Worm (Caenorhabditis elegans) whole organism, young adult: ENCODE results near the gene vps-26.

Experiments used
- F49E8.2 ChIP-seq: sonication (generic microtip); optimal IDR thresholded peaks from 3 replicates; lab custom pipeline; 2017; ENCODE audit warnings: missing genetic modification characterization, mild to moderate bottlenecking, missing compliant biosample characterization, antibody characterized with exemption, moderate library complexity; ENCODE audit not compliant: insufficient read depth
- athp-1 ChIP-seq: sonication (generic microtip); optimal IDR thresholded peaks from 2 replicates; lab custom pipeline; 2017; ENCODE audit warnings: mild to moderate bottlenecking, missing genetic modification characterization, missing compliant biosample characterization
- ceh-58 ChIP-seq: fragments of 200-800 bp; sonication (Bioruptor generic); IDR thresholded peaks from 2 replicates; pipeline ENCODE4 v1.3.6; 2022; ENCODE audit warnings: missing genetic modification characterization, missing compliant biosample characterization
- chd-7 ChIP-seq: sonication (generic microtip); optimal IDR thresholded peaks from 2 replicates; lab custom pipeline; 2016; ENCODE audit warnings: mild to moderate bottlenecking, missing genetic modification characterization, moderate library complexity, missing compliant biosample characterization
- him-1 ChIP-seq: sonication (generic microtip); optimal IDR thresholded peaks from 2 replicates; lab custom pipeline; 2016; ENCODE audit warnings: missing genotype, missing genetic modification reagents, missing genetic modification characterization, missing compliant biosample characterization
- lsl-1 ChIP-seq: fragments of 200-800 bp; sonication (Bioruptor generic); optimal IDR thresholded peaks from 2 replicates; lab custom pipeline; 2018; ENCODE audit warnings: mild to moderate bottlenecking, missing genetic modification characterization, moderate library complexity, missing compliant biosample characterization
- snpc-1.3 ChIP-seq: sonication (generic microtip); optimal IDR thresholded peaks from 2 replicates; lab custom pipeline; 2017; ENCODE audit warnings: missing genetic modification characterization, mild to moderate bottlenecking, missing compliant biosample characterization, antibody characterized with exemption, moderate library complexity, missing genotype, missing genetic modification reagents; ENCODE audit not compliant: insufficient read depth
- ztf-3 ChIP-seq: fragments of 200-800 bp; sonication (Bioruptor generic); optimal IDR thresholded peaks from 2 replicates; lab custom pipeline; 2018; ENCODE audit warnings: mild to moderate bottlenecking, missing genetic modification characterization, missing compliant biosample characterization

DNA sequence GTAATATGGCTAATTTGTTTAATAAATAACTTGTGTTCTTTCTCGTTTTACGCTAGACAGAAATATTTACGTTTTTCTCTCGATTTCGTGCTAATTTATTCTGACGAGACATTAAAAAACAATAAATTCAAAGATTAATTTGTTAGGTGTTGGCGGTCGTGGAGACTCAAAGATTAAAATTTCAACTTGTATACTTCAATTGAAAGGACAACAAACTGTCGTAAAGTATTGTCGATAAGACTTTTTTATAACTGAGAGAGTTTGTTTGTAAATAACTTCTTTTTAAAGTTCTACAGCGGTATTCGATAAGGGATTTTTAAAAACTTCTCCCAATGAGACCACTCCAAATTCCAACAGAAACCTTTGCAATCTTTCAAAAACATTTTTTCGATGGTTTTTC, 12.1 kb upstream of the vps-26 start:
- TF ChIP-seq lsl-1 (no peak), chd-7 (tag; lab: Kevin White, UChicago) (no peak), athp-1 (tag; lab: Kevin White, UChicago) (no peak), snpc-1.3 (tag; lab: Kevin White, UChicago) (no peak), F49E8.2 (tag; lab: Kevin White, UChicago) (no peak), ztf-3 (GFP tag; lab: Kevin White, UChicago) (no peak), him-1 (tag; lab: Kevin White, UChicago) (no peak), ceh-58 (GFP tag; lab: Robert Waterston, UW) (no peak)
